Worm (Caenorhabditis elegans) whole organism, midembryonic: ENCODE measurements around the gene rpl-23.

Source experiments
- cog-1 ChIP-seq: sonication (generic microtip); optimal IDR thresholded peaks from 2 replicates; lab custom pipeline; 2016; ENCODE audit warnings: missing genetic modification characterization, missing compliant biosample characterization
- flt-1 ChIP-seq: fragments of 200-800 bp; sonication (Bioruptor generic); IDR thresholded peaks from 2 replicates; pipeline ENCODE4 v1.3.6; 2022; ENCODE audit warnings: missing genetic modification characterization, missing compliant biosample characterization
- klf-2 ChIP-seq: fragments of 200-800 bp; sonication (Bioruptor generic); conservative IDR thresholded peaks from 2 replicates; pipeline ENCODE4 v1.3.6; 2022; ENCODE audit warnings: missing genetic modification reagents, missing genetic modification characterization, missing compliant biosample characterization
- med-1 ChIP-seq: sonication (generic microtip); optimal IDR thresholded peaks from 2 replicates; lab custom pipeline; 2017; ENCODE audit warnings: missing genetic modification characterization, mild to moderate bottlenecking, missing compliant biosample characterization, antibody characterized with exemption, missing genetic modification reagents; ENCODE audit not compliant: insufficient read depth
- ztf-29 ChIP-seq: fragments of 200-800 bp; sonication (Bioruptor generic); IDR thresholded peaks from 2 replicates; pipeline ENCODE4 v1.3.6; 2022; ENCODE audit warnings: missing genetic modification reagents, missing genetic modification characterization, missing compliant biosample characterization

DNA sequence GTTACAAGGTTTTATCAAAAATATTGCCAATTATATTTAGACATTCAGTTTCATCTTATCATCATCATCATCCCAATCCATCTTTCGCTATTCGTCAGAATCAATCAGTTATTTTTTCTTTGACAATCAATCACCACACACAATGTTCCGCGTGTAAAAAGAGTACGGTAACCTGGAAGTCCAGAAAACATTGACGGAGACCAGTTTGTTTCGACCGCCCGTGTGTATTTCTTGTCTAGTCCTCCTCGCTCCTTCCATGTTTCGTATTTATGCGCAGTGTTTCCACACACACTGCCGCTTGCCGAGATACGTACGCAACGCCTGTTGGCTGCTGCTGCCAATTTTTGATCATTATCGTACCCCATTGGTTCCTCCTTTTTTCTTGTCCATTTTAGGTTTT, 4.7 kb upstream of the rpl-23 start:
- TF ChIP-seq flt-1 (GFP tag; lab: Robert Waterston, UW), result no peak
- no peak for TF ChIP-seq ztf-29 (GFP tag; lab: Robert Waterston, UW)
- TF ChIP-seq cog-1 (tag; lab: Kevin White, UChicago), result no peak
- no peak for TF ChIP-seq med-1 (GFP tag; lab: Kevin White, UChicago)
- no peak for TF ChIP-seq klf-2 (GFP tag; lab: Robert Waterston, UW)
